Worm (Caenorhabditis elegans) whole organism, young adult: ENCODE measurements around the gene lpr-6.

Experiments
- B0019.2 ChIP-seq: fragments of 200-800 bp; sonication (Bioruptor generic); conservative IDR thresholded peaks from 2 replicates; pipeline ENCODE4 v1.3.6; 2022; ENCODE audit warnings: missing genetic modification reagents, missing genetic modification characterization, missing compliant biosample characterization
- F22D6.2 ChIP-seq: sonication (generic microtip); optimal IDR thresholded peaks from 2 replicates; lab custom pipeline; 2016; ENCODE audit warnings: mild to moderate bottlenecking, missing genetic modification characterization, missing compliant biosample characterization
- F33H1.4 ChIP-seq: fragments of 200-800 bp; sonication (Bioruptor generic); IDR thresholded peaks from 2 replicates; pipeline ENCODE4 v1.3.6; 2022; ENCODE audit warnings: missing genetic modification reagents, missing genetic modification characterization, missing compliant biosample characterization
- F37B4.10 ChIP-seq: fragments of 200-800 bp; sonication (Bioruptor generic); IDR thresholded peaks from 2 replicates; pipeline ENCODE4 v1.3.6; 2022; ENCODE audit warnings: missing genetic modification characterization, missing compliant biosample characterization
- F57C9.4 ChIP-seq: sonication (generic microtip); optimal IDR thresholded peaks from 2 replicates; lab custom pipeline; 2017; ENCODE audit warnings: mild to moderate bottlenecking, missing genetic modification characterization, missing compliant biosample characterization
- K12H6.12 ChIP-seq: fragments of 200-800 bp; sonication (Bioruptor generic); optimal IDR thresholded peaks from 2 replicates; lab custom pipeline; 2018; ENCODE audit warnings: mild to moderate bottlenecking, missing genetic modification characterization, missing compliant biosample characterization
- T07F8.4 ChIP-seq: sonication (generic microtip); optimal IDR thresholded peaks from 2 replicates; lab custom pipeline; 2016; ENCODE audit warnings: mild to moderate bottlenecking, missing genetic modification characterization, moderate library complexity, missing compliant biosample characterization
- Y53F4B.3 ChIP-seq: fragments of 200-800 bp; sonication (Bioruptor generic); IDR thresholded peaks from 2 replicates; pipeline ENCODE4 v1.3.6; 2022; ENCODE audit warnings: missing genetic modification reagents, missing genetic modification characterization, missing compliant biosample characterization
- Y95B8A.8 ChIP-seq: fragments of 200-800 bp; sonication (Bioruptor generic); IDR thresholded peaks from 2 replicates; pipeline ENCODE4 v1.3.6; 2022; ENCODE audit warnings: missing genetic modification reagents, missing genetic modification characterization, missing compliant biosample characterization
- aptf-3 ChIP-seq: fragments of 200-800 bp; sonication (Bioruptor generic); IDR thresholded peaks from 2 replicates; pipeline ENCODE4 v1.3.6; 2022; ENCODE audit warnings: missing genetic modification characterization, missing compliant biosample characterization
- bed-1 ChIP-seq: fragments of 200-800 bp; sonication (Bioruptor generic); IDR thresholded peaks from 2 replicates; pipeline ENCODE4 v1.3.6; 2022; ENCODE audit warnings: missing genetic modification reagents, missing genetic modification characterization, missing compliant biosample characterization
- cebp-1 ChIP-seq, 2 experiments: fragments of 200-800 bp in 1 of 2; sonication (Bioruptor generic) in 1 of 2; sonication (generic microtip) in 1 of 2; IDR thresholded peaks in 1 of 2; optimal IDR thresholded peaks in 1 of 2; 2 replicates each; pipeline versions ENCODE4 v1.3.6 to Lab custom; 2017 to 2022; ENCODE audit warnings: missing compliant biosample characterization in 2 of 2, missing genetic modification characterization in 2 of 2, mild to moderate bottlenecking in 1 of 2, missing genetic modification reagents in 1 of 2, moderate library complexity in 1 of 2
- ceh-40 ChIP-seq: fragments of 200-800 bp; sonication (Bioruptor generic); IDR thresholded peaks from 2 replicates; pipeline ENCODE4 v1.3.6; 2022; ENCODE audit warnings: missing genetic modification characterization, missing compliant biosample characterization
- ceh-58 ChIP-seq: fragments of 200-800 bp; sonication (Bioruptor generic); IDR thresholded peaks from 2 replicates; pipeline ENCODE4 v1.3.6; 2022; ENCODE audit warnings: missing genetic modification characterization, missing compliant biosample characterization
- ceh-91 ChIP-seq: fragments of 200-800 bp; sonication (Bioruptor generic); IDR thresholded peaks from 2 replicates; pipeline ENCODE4 v1.3.6; 2022; ENCODE audit warnings: missing genetic modification reagents, missing genetic modification characterization, missing compliant biosample characterization
- dpff-1 ChIP-seq: sonication (generic microtip); optimal IDR thresholded peaks from 2 replicates; lab custom pipeline; 2017; ENCODE audit warnings: mild to moderate bottlenecking, missing genetic modification characterization, missing compliant biosample characterization
- dpl-1 ChIP-seq: fragments of 150-350 bp; optimal IDR thresholded peaks from 2 replicates; lab custom pipeline; 2014; ENCODE audit warnings: missing biosample characterization, missing genetic modification reagents, missing genetic modification characterization
- egl-18 ChIP-seq: fragments of 200-800 bp; sonication (Bioruptor generic); IDR thresholded peaks from 2 replicates; pipeline ENCODE4 v1.3.6; 2022; ENCODE audit warnings: missing genetic modification reagents, missing genetic modification characterization, missing compliant biosample characterization
- egrh-3 ChIP-seq: fragments of 200-800 bp; sonication (Bioruptor generic); IDR thresholded peaks from 2 replicates; pipeline ENCODE4 v1.3.6; 2022; ENCODE audit warnings: missing genetic modification reagents, missing genetic modification characterization, missing compliant biosample characterization
- fkh-3 ChIP-seq: sonication (generic microtip); optimal IDR thresholded peaks from 2 replicates; lab custom pipeline; 2016; ENCODE audit warnings: mild to moderate bottlenecking, missing genetic modification characterization, missing compliant biosample characterization
- gei-17 ChIP-seq: fragments of 200-800 bp; sonication (Bioruptor generic); optimal IDR thresholded peaks from 2 replicates; lab custom pipeline; 2018; ENCODE audit warnings: mild to moderate bottlenecking, missing genetic modification characterization, missing compliant biosample characterization
- hlh-12 ChIP-seq: sonication (generic microtip); optimal IDR thresholded peaks from 2 replicates; lab custom pipeline; 2016; ENCODE audit warnings: missing genetic modification characterization, missing compliant biosample characterization
- hlh-26 ChIP-seq: fragments of 200-800 bp; sonication (Bioruptor generic); conservative IDR thresholded peaks from 2 replicates; pipeline ENCODE4 v1.3.6; 2022; ENCODE audit warnings: missing genetic modification reagents, missing genetic modification characterization, missing compliant biosample characterization
- hmg-1.2 ChIP-seq: fragments of 200-800 bp; sonication (Bioruptor generic); IDR thresholded peaks from 2 replicates; pipeline ENCODE4 v1.3.6; 2022; ENCODE audit warnings: missing genetic modification reagents, missing genetic modification characterization, missing compliant biosample characterization
- lag-1 ChIP-seq: fragments of 200-800 bp; sonication (Bioruptor generic); IDR thresholded peaks from 2 replicates; pipeline ENCODE4 v1.3.6; 2022; ENCODE audit warnings: missing genetic modification reagents, missing genetic modification characterization, missing compliant biosample characterization
- lin-35 ChIP-seq, 3 experiments: fragments of 150-350 bp in 2 of 3; sonication (generic microtip) in 1 of 3; optimal IDR thresholded peaks; 2 replicates each; lab custom pipeline; 2014 to 2018; ENCODE audit warnings: missing biosample characterization in 3 of 3, missing genetic modification characterization in 3 of 3, missing genetic modification reagents in 3 of 3
- lin-40 ChIP-seq: sonication (generic microtip); optimal IDR thresholded peaks from 2 replicates; lab custom pipeline; 2016; ENCODE audit warnings: missing genetic modification characterization, mild to moderate bottlenecking, missing compliant biosample characterization, missing genotype, missing genetic modification reagents
- lin-54 ChIP-seq: fragments of 200-800 bp; sonication (Bioruptor generic); optimal IDR thresholded peaks from 2 replicates; lab custom pipeline; 2018; ENCODE audit warnings: mild to moderate bottlenecking, missing genetic modification characterization, missing compliant biosample characterization
- lsl-1 ChIP-seq: fragments of 200-800 bp; sonication (Bioruptor generic); optimal IDR thresholded peaks from 2 replicates; lab custom pipeline; 2018; ENCODE audit warnings: mild to moderate bottlenecking, missing genetic modification characterization, moderate library complexity, missing compliant biosample characterization
- madf-10 ChIP-seq: sonication (generic microtip); optimal IDR thresholded peaks from 2 replicates; lab custom pipeline; 2016; ENCODE audit warnings: mild to moderate bottlenecking, missing genetic modification characterization, missing compliant biosample characterization
- madf-3 ChIP-seq: fragments of 200-800 bp; sonication (Bioruptor generic); IDR thresholded peaks from 2 replicates; pipeline ENCODE4 v1.3.6; 2022; ENCODE audit warnings: missing genetic modification reagents, missing genetic modification characterization, missing compliant biosample characterization
- madf-6 ChIP-seq: fragments of 200-800 bp; sonication (Bioruptor generic); IDR thresholded peaks from 2 replicates; pipeline ENCODE4 v1.3.6; 2022; ENCODE audit warnings: missing genetic modification reagents, missing genetic modification characterization, missing compliant biosample characterization
- madf-8 ChIP-seq: fragments of 200-800 bp; sonication (Bioruptor generic); conservative IDR thresholded peaks from 2 replicates; pipeline ENCODE4 v1.3.6; 2022; ENCODE audit warnings: missing genetic modification reagents, missing genetic modification characterization, missing compliant biosample characterization
- mes-4 ChIP-seq: sonication (generic microtip); optimal IDR thresholded peaks from 2 replicates; lab custom pipeline; 2016; ENCODE audit warnings: missing genotype, missing genetic modification characterization, missing compliant biosample characterization
- nhr-120 ChIP-seq: fragments of 200-800 bp; sonication (Bioruptor generic); IDR thresholded peaks from 2 replicates; pipeline ENCODE4 v1.3.6; 2022; ENCODE audit warnings: missing genetic modification characterization, missing compliant biosample characterization
- nhr-179 ChIP-seq: sonication (generic microtip); optimal IDR thresholded peaks from 2 replicates; lab custom pipeline; 2016; ENCODE audit warnings: mild to moderate bottlenecking, missing genetic modification characterization, missing compliant biosample characterization
- nhr-80 ChIP-seq: sonication (generic microtip); optimal IDR thresholded peaks from 2 replicates; lab custom pipeline; 2016; ENCODE audit warnings: missing genetic modification characterization, missing compliant biosample characterization
- pbrm-1 ChIP-seq: fragments of 200-800 bp; sonication (Bioruptor generic); IDR thresholded peaks from 2 replicates; pipeline ENCODE4 v1.3.6; 2022; ENCODE audit warnings: missing genetic modification reagents, missing genetic modification characterization, missing compliant biosample characterization
- snpc-1.1 ChIP-seq: sonication (generic microtip); optimal IDR thresholded peaks from 2 replicates; lab custom pipeline; 2017; ENCODE audit warnings: missing genetic modification characterization, mild to moderate bottlenecking, missing compliant biosample characterization, antibody characterized with exemption, moderate library complexity, missing genotype, missing genetic modification reagents; ENCODE audit not compliant: insufficient read depth
- snpc-4 ChIP-seq, 5 experiments: fragments of 150-350 bp in 1 of 5; sonication (generic microtip) in 4 of 5; optimal IDR thresholded peaks; 2 replicates each; lab custom pipeline; 2014 to 2018; ENCODE audit warnings: missing genetic modification characterization in 5 of 5, missing biosample characterization in 3 of 5, antibody characterized with exemption in 2 of 5, mild to moderate bottlenecking in 2 of 5, missing compliant biosample characterization in 2 of 5, missing genotype in 2 of 5, moderate library complexity in 2 of 5, missing genetic modification reagents in 1 of 5
- sptf-2 ChIP-seq: fragments of 200-800 bp; sonication (Bioruptor generic); optimal IDR thresholded peaks from 2 replicates; lab custom pipeline; 2018; ENCODE audit warnings: mild to moderate bottlenecking, missing genetic modification characterization, missing compliant biosample characterization
- tlf-1 ChIP-seq: fragments of 200-800 bp; sonication (Bioruptor generic); optimal IDR thresholded peaks from 2 replicates; lab custom pipeline; 2018; ENCODE audit warnings: mild to moderate bottlenecking, missing genetic modification characterization, missing compliant biosample characterization
- unc-130 ChIP-seq: sonication (generic microtip); optimal IDR thresholded peaks from 2 replicates; lab custom pipeline; 2016; ENCODE audit warnings: missing genetic modification reagents, missing genetic modification characterization, missing compliant biosample characterization
- xnd-1 ChIP-seq: sonication (generic microtip); optimal IDR thresholded peaks from 2 replicates; lab custom pipeline; 2016; ENCODE audit warnings: missing genotype, missing genetic modification reagents, missing genetic modification characterization, missing compliant biosample characterization
- ztf-25 ChIP-seq: fragments of 200-800 bp; sonication (Bioruptor generic); IDR thresholded peaks from 2 replicates; pipeline ENCODE4 v1.3.6; 2022; ENCODE audit warnings: missing genetic modification reagents, missing genetic modification characterization, missing compliant biosample characterization
- ztf-3 ChIP-seq: fragments of 200-800 bp; sonication (Bioruptor generic); optimal IDR thresholded peaks from 2 replicates; lab custom pipeline; 2018; ENCODE audit warnings: mild to moderate bottlenecking, missing genetic modification characterization, missing compliant biosample characterization
- ztf-6 ChIP-seq: fragments of 200-800 bp; sonication (Bioruptor generic); IDR thresholded peaks from 2 replicates; pipeline ENCODE4 v1.3.6; 2022; ENCODE audit warnings: missing genetic modification reagents, missing genetic modification characterization, missing compliant biosample characterization

The lpr-6 gene

ce11 chrX:11031047-11031695, 28.6 kb upstream of the lpr-6 start (continued):
- TF ChIP-seq hmg-1.2 (GFP tag; lab: Robert Waterston, UW) (peak; percentile 82), lin-54 (GFP tag; lab: Kevin White, UChicago) (peak; percentile 2), F37B4.10 (GFP tag; lab: Robert Waterston, UW) (0 out of 2 replicates have a peak, but pooled peaks have one; percentile 22), ceh-40 (GFP tag; lab: Robert Waterston, UW) (no peak), madf-8 (no peak), lag-1 (GFP tag; lab: Robert Waterston, UW) (no peak), K12H6.12 (tag; lab: Kevin White, UChicago) (peak; percentile 97), F57C9.4 (tag; lab: Kevin White, UChicago) (no peak), hlh-26 (GFP tag; lab: Robert Waterston, UW) (no peak), ztf-3 (GFP tag; lab: Kevin White, UChicago) (no peak), aptf-3 (GFP tag; lab: Robert Waterston, UW) (no peak), mes-4 (tag; lab: Kevin White, UChicago) (no peak), T07F8.4 (tag; lab: Kevin White, UChicago) (peak; percentile 54), cebp-1 (GFP tag; IDR thresholded peaks at IDR 0.05; lab: Robert Waterston, UW) (peak; percentile 48; the same call in 1 of the 2 replicates), cebp-1 (tag; optimal IDR thresholded peaks at IDR 0.05; lab: Kevin White, UChicago) (peak; percentile 81), lsl-1 (no peak), F22D6.2 (tag; lab: Kevin White, UChicago) (peak; percentile 2), F33H1.4 (GFP tag; lab: Robert Waterston, UW) (no peak), hlh-12 (tag; lab: Kevin White, UChicago) (no peak), ceh-58 (GFP tag; lab: Robert Waterston, UW) (no peak), bed-1 (GFP tag; lab: Robert Waterston, UW) (no peak), madf-3 (GFP tag; lab: Robert Waterston, UW) (no peak), pbrm-1 (GFP tag; lab: Robert Waterston, UW) (peak; percentile 63), ztf-25 (GFP tag; lab: Robert Waterston, UW) (0 out of 2 replicates have a peak, but pooled peaks have one; percentile 2), snpc-1.1 (tag; lab: Kevin White, UChicago) (no peak), snpc-4 (GFP tag; optimal IDR thresholded peaks at IDR 0.05; lab: Kevin White, UChicago) (peak; percentile 50), snpc-4 (tag; optimal IDR thresholded peaks at IDR 0.05; lab: Kevin White, UChicago) (peak in 1 of 4 experiments; percentile 46), nhr-179 (tag; lab: Kevin White, UChicago) (no peak), egrh-3 (GFP tag; lab: Robert Waterston, UW) (peak; percentile 86), sptf-2 (GFP tag; lab: Kevin White, UChicago) (no peak), dpff-1 (tag; lab: Kevin White, UChicago) (no peak), lin-35 (GFP tag; optimal IDR thresholded peaks at IDR 0.05; lab: Kevin White, UChicago) (peak in 1 of 3 experiments; percentile 64), gei-17 (peak; percentile 74), Y53F4B.3 (GFP tag; lab: Robert Waterston, UW) (no peak), ceh-91 (GFP tag; lab: Robert Waterston, UW) (no peak), nhr-80 (tag; lab: Kevin White, UChicago) (peak; percentile 78), B0019.2 (GFP tag; lab: Robert Waterston, UW) (no peak), lin-40 (tag; lab: Kevin White, UChicago) (peak; percentile 94), madf-6 (GFP tag; lab: Robert Waterston, UW) (no peak), nhr-120 (GFP tag; lab: Robert Waterston, UW) (no peak), dpl-1 (no peak), xnd-1 (tag; lab: Kevin White, UChicago) (no peak), ztf-6 (GFP tag; lab: Robert Waterston, UW) (no peak), egl-18 (GFP tag; lab: Robert Waterston, UW) (peak; percentile 77; the same call in 1 of the 2 replicates), fkh-3 (no peak), tlf-1 (no peak), madf-10 (peak; percentile 62), Y95B8A.8 (GFP tag; lab: Robert Waterston, UW) (no peak), unc-130 (GFP tag; lab: Kevin White, UChicago) (no peak)
